Worm (Caenorhabditis elegans): ENCODE data around the gene F52H3.6.

ce11 chrII:9988620-9989019, 39.6 kb downstream of the F52H3.6 start:
- TF ChIP-seq ceh-82 (tag; optimal IDR thresholded peaks at IDR 0.05), result no peak
- TF ChIP-seq snpc-4 (tag; optimal IDR thresholded peaks at IDR 0.05), result no peak
- no peak for TF ChIP-seq fkh-2 (tag; optimal IDR thresholded peaks at IDR 0.05)
- no peak for TF ChIP-seq nhr-43 (tag; optimal IDR thresholded peaks at IDR 0.05; ENCODE audit: poor library complexity, severe bottlenecking)
- no peak for TF ChIP-seq R02D3.7 (tag; optimal IDR thresholded peaks at IDR 0.05)
- no peak for TF ChIP-seq aly-2 (tag; optimal IDR thresholded peaks at IDR 0.05)
- no peak for TF ChIP-seq nhr-28 (tag; optimal IDR thresholded peaks at IDR 0.05)
